Worm (Caenorhabditis elegans) whole organism, midembryonic: ENCODE results near the gene ZK930.4.

Source experiments
- T22C8.4 ChIP-seq: fragments of 200-800 bp; sonication (Bioruptor generic); IDR thresholded peaks from 2 replicates; pipeline ENCODE4 v1.3.6; 2022; ENCODE audit warnings: missing genetic modification characterization, missing compliant biosample characterization
- cog-1 ChIP-seq: sonication (generic microtip); optimal IDR thresholded peaks from 2 replicates; lab custom pipeline; 2016; ENCODE audit warnings: missing genetic modification characterization, missing compliant biosample characterization
- flt-1 ChIP-seq: fragments of 200-800 bp; sonication (Bioruptor generic); IDR thresholded peaks from 2 replicates; pipeline ENCODE4 v1.3.6; 2022; ENCODE audit warnings: missing genetic modification characterization, missing compliant biosample characterization
- med-1 ChIP-seq: sonication (generic microtip); optimal IDR thresholded peaks from 2 replicates; lab custom pipeline; 2017; ENCODE audit warnings: missing genetic modification characterization, mild to moderate bottlenecking, missing compliant biosample characterization, antibody characterized with exemption, missing genetic modification reagents; ENCODE audit not compliant: insufficient read depth
- ref-1 ChIP-seq: fragments of 200-800 bp; sonication (Bioruptor generic); conservative IDR thresholded peaks from 2 replicates; pipeline ENCODE4 v1.3.6; 2022; ENCODE audit warnings: missing genetic modification reagents, missing genetic modification characterization, missing compliant biosample characterization
- tab-1 ChIP-seq: fragments of 200-800 bp; sonication (Bioruptor generic); IDR thresholded peaks from 2 replicates; pipeline ENCODE4 v1.3.6; 2022; ENCODE audit warnings: missing genetic modification characterization, missing compliant biosample characterization
- ztf-23 ChIP-seq: fragments of 200-800 bp; sonication (Bioruptor generic); IDR thresholded peaks from 2 replicates; pipeline ENCODE4 v1.3.6; 2022; ENCODE audit warnings: missing genetic modification reagents, missing genetic modification characterization, missing compliant biosample characterization

DNA sequence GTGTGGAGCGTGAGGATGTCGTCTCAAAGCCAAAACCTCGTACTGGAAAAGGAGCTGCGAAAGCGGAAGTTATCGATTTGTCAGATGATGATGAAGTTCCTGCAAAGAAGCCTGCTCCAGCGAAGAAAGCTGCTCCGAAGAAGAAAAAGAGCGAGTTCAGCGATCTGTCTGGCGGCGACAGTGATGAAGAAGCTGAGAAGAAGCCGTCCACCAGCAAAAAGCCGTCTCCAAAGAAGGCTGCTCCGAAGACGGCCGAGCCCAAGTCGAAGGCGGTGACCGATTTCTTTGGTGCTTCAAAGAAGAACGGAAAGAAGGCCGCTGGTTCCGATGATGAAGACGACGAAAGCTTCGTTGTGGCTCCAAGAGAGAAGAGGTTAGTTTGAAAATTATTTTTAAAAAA, 26.5 kb upstream of the ZK930.4 start:
- no peak for TF ChIP-seq flt-1 (GFP tag; lab: Robert Waterston, UW)
- no peak for TF ChIP-seq med-1 (GFP tag; lab: Kevin White, UChicago)
- no peak for TF ChIP-seq ztf-23 (GFP tag; lab: Robert Waterston, UW)
- no peak for TF ChIP-seq tab-1 (GFP tag; lab: Robert Waterston, UW)
- TF ChIP-seq ref-1 (GFP tag; lab: Robert Waterston, UW): no peak
- no peak for TF ChIP-seq cog-1 (tag; lab: Kevin White, UChicago)
- TF ChIP-seq T22C8.4: no peak
